Fruit fly (Drosophila melanogaster) whole organism, embryonic: Measurements from ENCODE around the gene CG33258.

Source experiments
- Ada2b ChIP-seq: fragments of 200-800 bp; sonication (Bioruptor generic); IDR thresholded peaks from 2 replicates; pipeline ENCODE4 v1.3.6; 2022; ENCODE audit warnings: missing biosample characterization, missing genetic modification characterization
- BtbVII ChIP-seq: fragments of 200-800 bp; sonication (Bioruptor generic); optimal IDR thresholded peaks from 3 replicates; lab custom pipeline; 2017; ENCODE audit warnings: missing biosample characterization, mild to moderate bottlenecking, missing genetic modification characterization
- CG1024 ChIP-seq: fragments of 200-800 bp; sonication (Bioruptor generic); IDR thresholded peaks from 2 replicates; pipeline ENCODE4 v1.3.6; 2022; ENCODE audit warnings: missing biosample characterization, missing genetic modification characterization
- CG10366 ChIP-seq: fragments of 200-800 bp; sonication (Bioruptor generic); IDR thresholded peaks from 2 replicates; pipeline ENCODE4 v1.3.6; 2022; ENCODE audit warnings: missing biosample characterization, missing genetic modification characterization
- CG11247 ChIP-seq: fragments of 200-800 bp; sonication (Bioruptor generic); IDR thresholded peaks from 2 replicates; pipeline ENCODE4 v1.3.6; 2022; ENCODE audit warnings: missing biosample characterization, missing genetic modification characterization
- CG12299 ChIP-seq: fragments of 200-800 bp; sonication (Bioruptor generic); optimal IDR thresholded peaks from 2 replicates; lab custom pipeline; 2018; ENCODE audit warnings: missing biosample characterization, mild to moderate bottlenecking, missing genetic modification characterization
- CG15514 ChIP-seq: fragments of 200-800 bp; sonication (Bioruptor generic); optimal IDR thresholded peaks from 3 replicates; lab custom pipeline; 2017; ENCODE audit warnings: missing biosample characterization, missing genetic modification characterization, mild to moderate bottlenecking, moderate library complexity, missing genetic modification reagents
- CG16779 ChIP-seq: fragments of 200-800 bp; sonication (Bioruptor generic); IDR thresholded peaks from 2 replicates; pipeline ENCODE4 v1.3.6; 2022; ENCODE audit warnings: missing biosample characterization, missing genetic modification characterization
- CG17829 ChIP-seq: fragments of 200-800 bp; optimal IDR thresholded peaks from 2 replicates; lab custom pipeline; 2019; ENCODE audit warnings: missing biosample characterization, mild to moderate bottlenecking, missing genetic modification characterization, moderate library complexity
- CG2202 ChIP-seq: fragments of 200-800 bp; sonication (Bioruptor generic); optimal IDR thresholded peaks from 2 replicates; lab custom pipeline; 2018; ENCODE audit warnings: missing biosample characterization, mild to moderate bottlenecking, missing genetic modification characterization
- CG32772 ChIP-seq: fragments of 200-800 bp; sonication (Bioruptor generic); IDR thresholded peaks from 2 replicates; pipeline ENCODE4 v1.3.6; 2022; ENCODE audit warnings: missing biosample characterization, missing genetic modification characterization
- CG3281 ChIP-seq: fragments of 200-800 bp; sonication (Bioruptor generic); optimal IDR thresholded peaks from 3 replicates; lab custom pipeline; 2017; ENCODE audit warnings: missing biosample characterization, mild to moderate bottlenecking, missing genetic modification characterization
- CG34422 ChIP-seq: fragments of 200-800 bp; sonication (Bioruptor generic); IDR thresholded peaks from 3 replicates; pipeline ENCODE4 v1.3.6; 2022; ENCODE audit warnings: missing biosample characterization, missing genetic modification characterization
- CG4707 ChIP-seq: fragments of 200-800 bp; sonication (Bioruptor generic); optimal IDR thresholded peaks from 2 replicates; lab custom pipeline; 2018; ENCODE audit warnings: missing biosample characterization, mild to moderate bottlenecking, missing genetic modification characterization, moderate library complexity
- CG7357 ChIP-seq: fragments of 200-800 bp; sonication (Bioruptor generic); IDR thresholded peaks from 3 replicates; pipeline ENCODE4 v1.3.6; 2022; ENCODE audit warnings: missing biosample characterization, missing genetic modification characterization
- CHES-1-like ChIP-seq: fragments of 200-800 bp; sonication (Bioruptor generic); optimal IDR thresholded peaks from 2 replicates; lab custom pipeline; 2016; ENCODE audit warnings: missing biosample characterization, missing genetic modification characterization
- HHEX ChIP-seq: fragments of 200-800 bp; sonication (Bioruptor generic); optimal IDR thresholded peaks from 3 replicates; lab custom pipeline; 2017; ENCODE audit warnings: missing biosample characterization, mild to moderate bottlenecking, missing genetic modification characterization, missing genetic modification reagents
- HLH3B ChIP-seq: fragments of 200-800 bp; sonication (Bioruptor generic); IDR thresholded peaks from 2 replicates; pipeline ENCODE4 v1.3.6; 2022; ENCODE audit warnings: missing biosample characterization, missing genetic modification characterization
- Kr ChIP-seq: fragments of 200-800 bp; sonication (Bioruptor generic); optimal IDR thresholded peaks from 2 replicates; lab custom pipeline; 2017; ENCODE audit warnings: missing biosample characterization, mild to moderate bottlenecking, missing genetic modification characterization
- NC2β ChIP-seq: fragments of 200-800 bp; sonication (Bioruptor generic); optimal IDR thresholded peaks from 2 replicates; lab custom pipeline; 2016; ENCODE audit warnings: missing biosample characterization, missing genetic modification characterization
- NK7.1 ChIP-seq: fragments of 200-800 bp; sonication (Bioruptor generic); optimal IDR thresholded peaks from 3 replicates; lab custom pipeline; 2016; ENCODE audit warnings: missing biosample characterization, missing genetic modification characterization
- Optix ChIP-seq: fragments of 200-800 bp; sonication (Bioruptor generic); IDR thresholded peaks from 3 replicates; pipeline ENCODE4 v1.3.6; 2022; ENCODE audit warnings: missing biosample characterization, missing genetic modification characterization
- Sox100B ChIP-seq: fragments of 200-800 bp; sonication (Bioruptor generic); optimal IDR thresholded peaks from 3 replicates; lab custom pipeline; 2018; ENCODE audit warnings: missing biosample characterization, mild to moderate bottlenecking, missing genetic modification characterization
- Trl ChIP-seq, 3 experiments: fragments of >200 bp in 2 of 3; fragments of 200-800 bp in 1 of 3; sonication (Bioruptor generic) in 1 of 3; optimal IDR thresholded peaks; 2 replicates in 1 of 3; 3 replicates in 2 of 3; lab custom pipeline; 2016 to 2017; ENCODE audit warnings: missing biosample characterization in 1 of 3, missing genetic modification characterization in 1 of 3
- Xrp1 ChIP-seq: fragments of 200-800 bp; sonication (Bioruptor generic); IDR thresholded peaks from 2 replicates; pipeline ENCODE4 v1.3.6; 2022; ENCODE audit warnings: missing biosample characterization, missing genetic modification characterization
- amos ChIP-seq: fragments of 200-800 bp; sonication (Bioruptor generic); IDR thresholded peaks from 2 replicates; pipeline ENCODE4 v1.3.6; 2022; ENCODE audit warnings: missing biosample characterization, missing genetic modification characterization; ENCODE audit not compliant: partially characterized antibody
- bbx ChIP-seq: fragments of 200-800 bp; sonication (Bioruptor generic); IDR thresholded peaks from 2 replicates; pipeline ENCODE4 v1.3.6; 2022; ENCODE audit warnings: missing biosample characterization, missing genetic modification characterization; ENCODE audit not compliant: partially characterized antibody
- caup ChIP-seq: fragments of 200-800 bp; sonication (Bioruptor generic); optimal IDR thresholded peaks from 3 replicates; lab custom pipeline; 2017; ENCODE audit warnings: missing biosample characterization, mild to moderate bottlenecking, missing genetic modification characterization, moderate library complexity; ENCODE audit not compliant: severe bottlenecking
- cg ChIP-seq: fragments of 200-800 bp; sonication (Bioruptor generic); optimal IDR thresholded peaks from 3 replicates; lab custom pipeline; 2019; ENCODE audit warnings: missing biosample characterization, mild to moderate bottlenecking, missing genetic modification characterization, moderate library complexity
- ci ChIP-seq: fragments of 200-800 bp; sonication (Bioruptor generic); IDR thresholded peaks from 3 replicates; pipeline ENCODE4 v1.3.6; 2022; ENCODE audit warnings: missing biosample characterization, missing genetic modification characterization
- corto ChIP-seq: fragments of 200-800 bp; sonication (Bioruptor generic); optimal IDR thresholded peaks from 2 replicates; lab custom pipeline; 2016; ENCODE audit warnings: missing biosample characterization, mild to moderate bottlenecking, missing genetic modification characterization, moderate library complexity
- crc ChIP-seq: fragments of 200-800 bp; sonication (Bioruptor generic); optimal IDR thresholded peaks from 2 replicates; lab custom pipeline; 2016; ENCODE audit warnings: missing biosample characterization, missing genetic modification characterization
- dmrt11E ChIP-seq: fragments of 200-800 bp; sonication (Bioruptor generic); optimal IDR thresholded peaks from 3 replicates; lab custom pipeline; 2018; ENCODE audit warnings: missing biosample characterization, mild to moderate bottlenecking, missing genetic modification characterization, moderate library complexity
- eyg ChIP-seq: fragments of 200-800 bp; sonication (Bioruptor generic); optimal IDR thresholded peaks from 3 replicates; lab custom pipeline; 2016; ENCODE audit warnings: missing biosample characterization, missing genetic modification characterization
- fd64A ChIP-seq: fragments of 200-800 bp; sonication (Bioruptor generic); optimal IDR thresholded peaks from 3 replicates; lab custom pipeline; 2018; ENCODE audit warnings: missing biosample characterization, mild to moderate bottlenecking, missing genetic modification characterization
- gfzf ChIP-seq: fragments of 200-800 bp; sonication (Bioruptor generic); optimal IDR thresholded peaks from 2 replicates; lab custom pipeline; 2016; ENCODE audit warnings: missing biosample characterization, mild to moderate bottlenecking, missing genetic modification characterization, moderate library complexity
- gro ChIP-seq: fragments of 200-800 bp; sonication (Bioruptor generic); optimal IDR thresholded peaks from 2 replicates; lab custom pipeline; 2016; ENCODE audit warnings: missing biosample characterization, missing genetic modification characterization
- ham ChIP-seq: fragments of 200-800 bp; sonication (Bioruptor generic); IDR thresholded peaks from 2 replicates; pipeline ENCODE4 v1.3.6; 2022; ENCODE audit warnings: missing biosample characterization, missing genetic modification characterization
- her ChIP-seq: fragments of 200-800 bp; sonication (Bioruptor generic); optimal IDR thresholded peaks from 2 replicates; lab custom pipeline; 2016; ENCODE audit warnings: missing biosample characterization, missing genetic modification characterization
- lmd ChIP-seq: fragments of 200-800 bp; sonication (Bioruptor generic); IDR thresholded peaks from 2 replicates; pipeline ENCODE4 v1.3.6; 2022; ENCODE audit warnings: missing biosample characterization, missing genetic modification characterization
- nau ChIP-seq: fragments of 200-800 bp; sonication (Bioruptor generic); optimal IDR thresholded peaks from 3 replicates; lab custom pipeline; 2017; ENCODE audit warnings: missing biosample characterization, mild to moderate bottlenecking, missing genetic modification characterization, missing genetic modification reagents
- p53 ChIP-seq: fragments of 200-800 bp; sonication (Bioruptor generic); optimal IDR thresholded peaks from 2 replicates; lab custom pipeline; 2016; ENCODE audit warnings: missing biosample characterization, missing genetic modification characterization
- pho ChIP-seq: fragments of 200-800 bp; sonication (Bioruptor generic); optimal IDR thresholded peaks from 2 replicates; lab custom pipeline; 2016; ENCODE audit warnings: missing biosample characterization, missing genetic modification characterization
- slou ChIP-seq: fragments of 200-800 bp; sonication (Bioruptor generic); optimal IDR thresholded peaks from 3 replicates; lab custom pipeline; 2016; ENCODE audit warnings: missing biosample characterization, missing genetic modification characterization
- ssp ChIP-seq: fragments of 200-800 bp; sonication (Bioruptor generic); IDR thresholded peaks from 2 replicates; pipeline ENCODE4 v1.3.6; 2022; ENCODE audit warnings: missing biosample characterization, missing genetic modification characterization
- sug ChIP-seq: fragments of 200-800 bp; optimal IDR thresholded peaks from 2 replicates; lab custom pipeline; 2019; ENCODE audit warnings: missing biosample characterization, mild to moderate bottlenecking, missing genetic modification characterization, moderate library complexity
- tin ChIP-seq: fragments of 200-800 bp; sonication (Bioruptor generic); optimal IDR thresholded peaks from 3 replicates; lab custom pipeline; 2016; ENCODE audit warnings: missing biosample characterization, missing genetic modification characterization
- ttk ChIP-seq: fragments of 200-800 bp; sonication (Bioruptor generic); IDR thresholded peaks from 2 replicates; pipeline ENCODE4 v2.1.2; 2022; ENCODE audit warnings: missing biosample characterization, missing genetic modification characterization
- tup ChIP-seq: fragments of 200-800 bp; sonication (Bioruptor generic); optimal IDR thresholded peaks from 2 replicates; lab custom pipeline; 2016; ENCODE audit warnings: missing biosample characterization, mild to moderate bottlenecking, missing genetic modification characterization, moderate library complexity
- vvl ChIP-seq: fragments of 200-800 bp; sonication (Bioruptor generic); IDR thresholded peaks from 2 replicates; pipeline ENCODE4 v1.3.6; 2022; ENCODE audit warnings: missing biosample characterization, missing genetic modification characterization

CG33258 gene

dm6 chr3L:16087323-16087816 lies 5.0 kb downstream of the CG33258 start, which contains the start of gene Tasp1 (continued):
- TF ChIP-seq CG15514 (GFP tag; lab: Kevin White, UChicago) (peak; percentile 58), her (GFP tag; lab: Kevin White, UChicago) (no peak), dmrt11E (peak; percentile 70), tin (GFP tag; lab: Kevin White, UChicago) (peak; percentile 43), nau (GFP tag; lab: Kevin White, UChicago) (no peak), BtbVII (GFP tag; lab: Kevin White, UChicago) (no peak), HHEX (GFP tag; lab: Kevin White, UChicago) (peak; percentile 5), CG2202 (tag; lab: Kevin White, UChicago) (no peak), gro (peak; percentile 5), CG16779 (no peak), bbx (GFP tag; lab: Robert Waterston, UW) (peak; percentile 24; the same call in 1 of the 2 replicates), Xrp1 (GFP tag; lab: Robert Waterston, UW) (peak; percentile 79), ssp (GFP tag; lab: Robert Waterston, UW) (peak; percentile 47), amos (peak; percentile 28; the same call in 1 of the 2 replicates), vvl (peak; percentile 86), CG32772 (GFP tag; lab: Robert Waterston, UW) (peak; percentile 63), slou (GFP tag; lab: Kevin White, UChicago) (no peak), CG17829 (tag; lab: Kevin White, UChicago) (peak; percentile 80), CG34422 (GFP tag; lab: Robert Waterston, UW) (peak; percentile 87; the same call in 2 of the 3 replicates), CG7357 (GFP tag; lab: Robert Waterston, UW) (0 out of 3 replicates have a peak, but pooled peaks have one; percentile 35), CG1024 (GFP tag; lab: Robert Waterston, UW) (peak; percentile 60), Sox100B (GFP tag; lab: Kevin White, UChicago) (peak; percentile 54), CG4707 (GFP tag; lab: Kevin White, UChicago) (no peak), cg (GFP tag; lab: Kevin White, UChicago) (no peak), corto (no peak), HLH3B (peak; percentile 74), CG11247 (GFP tag; lab: Robert Waterston, UW) (peak; percentile 57; the same call in 1 of the 2 replicates), fd64A (GFP tag; lab: Kevin White, UChicago) (no peak), ttk (GFP tag; lab: Robert Waterston, UW) (peak; percentile 75), ham (GFP tag; lab: Robert Waterston, UW) (no peak), p53 (no peak), eyg (GFP tag; lab: Kevin White, UChicago) (no peak), ci (GFP tag; lab: Robert Waterston, UW) (peak; percentile 46; the same call in 2 of the 3 replicates), NC2β (GFP tag; lab: Kevin White, UChicago) (no peak), CG12299 (peak; percentile 32), CG10366 (GFP tag; lab: Robert Waterston, UW) (peak; percentile 38; the same call in 1 of the 2 replicates), sug (tag; lab: Kevin White, UChicago) (peak; percentile 47), Optix (GFP tag; lab: Robert Waterston, UW) (no peak), gfzf (GFP tag; lab: Kevin White, UChicago) (peak; percentile 73), NK7.1 (GFP tag; lab: Kevin White, UChicago) (no peak), crc (GFP tag; lab: Kevin White, UChicago) (no peak), lmd (peak; percentile 71), caup (GFP tag; lab: Kevin White, UChicago) (peak; percentile 48), Kr (GFP tag; lab: Kevin White, UChicago) (no peak), tup (GFP tag; lab: Kevin White, UChicago) (peak; percentile 16), pho (GFP tag; lab: Kevin White, UChicago) (peak; percentile 22), Ada2b (GFP tag; lab: Robert Waterston, UW) (peak; percentile 62), Trl (optimal IDR thresholded peaks at IDR 0.05; lab: Kevin White, UChicago) (no peak), Trl (GFP tag; optimal IDR thresholded peaks at IDR 0.05; lab: Kevin White, UChicago) (no peak), CG3281 (GFP tag; lab: Kevin White, UChicago) (peak; percentile 43), CHES-1-like (GFP tag; lab: Kevin White, UChicago) (peak; percentile 68)
